Worm (Caenorhabditis elegans) whole organism, L4/young adult: ENCODE data around the gene F35D2.3.

Experiments used
- W03F9.2 ChIP-seq: fragments of 150-350 bp; optimal IDR thresholded peaks from 2 replicates; lab custom pipeline; 2014; ENCODE audit warnings: missing biosample characterization, missing genetic modification characterization
- dao-5 ChIP-seq: sonication (generic microtip); optimal IDR thresholded peaks from 2 replicates; lab custom pipeline; 2016; ENCODE audit warnings: missing genotype, missing genetic modification characterization, moderate library complexity, missing compliant biosample characterization
- him-1 ChIP-seq: sonication (generic microtip); optimal IDR thresholded peaks from 2 replicates; lab custom pipeline; 2016; ENCODE audit warnings: missing genotype, missing genetic modification reagents, missing genetic modification characterization, missing compliant biosample characterization

DNA sequence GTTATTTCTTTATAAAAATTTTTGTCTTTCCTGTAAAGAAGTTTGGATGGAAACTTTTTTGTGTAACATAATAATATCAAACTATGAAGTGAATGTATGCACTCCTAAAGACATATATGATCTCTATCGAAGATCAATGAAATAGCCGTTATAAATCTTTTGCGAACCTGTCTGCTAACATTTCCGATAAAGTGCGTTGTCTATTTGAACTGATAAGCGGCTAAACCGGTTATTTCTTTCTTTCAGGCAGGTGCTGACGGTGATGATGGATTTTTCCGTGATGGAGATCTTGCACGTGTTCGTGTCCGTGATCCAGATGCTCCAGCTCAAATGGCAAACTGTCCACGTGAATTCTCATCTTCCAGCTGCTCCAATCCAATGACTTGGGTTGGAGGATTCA lies 38.9 kb upstream of the F35D2.3 start:
- TF ChIP-seq W03F9.2 (no peak), him-1 (tag; lab: Kevin White, UChicago) (no peak), dao-5 (tag; lab: Kevin White, UChicago) (no peak)
